Worm (Caenorhabditis elegans): ENCODE measurements around the gene R09E10.2.
A peak's percentile ranks its signal among the peaks of the same experiment; 100 is the strongest.

Gene R09E10.2

ce11 chrIV:10349871-10350640 lies 32.0 kb upstream of the R09E10.2 start, which contains the start of the genes unc-43 and Y43C5B.3:
unc-43 (minus strand) TSS chrIV:10350217.
Y43C5B.3 (plus strand) TSS chrIV:10350590.
- TF ChIP-seq C34B4.2 (tag; optimal IDR thresholded peaks at IDR 0.05) (no peak), nhr-71 (tag; optimal IDR thresholded peaks at IDR 0.05) (peak; percentile 3), sup-37 (GFP tag; optimal IDR thresholded peaks at IDR 0.05) (no peak), mdl-1 (tag; optimal IDR thresholded peaks at IDR 0.05) (no peak), aly-2 (tag; optimal IDR thresholded peaks at IDR 0.05) (no peak), tlp-1 (tag; optimal IDR thresholded peaks at IDR 0.05) (no peak), lin-15B (tag; optimal IDR thresholded peaks at IDR 0.05) (no peak), zip-4 (GFP tag; optimal IDR thresholded peaks at IDR 0.05) (no peak), hlh-17 (GFP tag; optimal IDR thresholded peaks at IDR 0.05; ENCODE audit: borderline replicate concordance) (no peak), F16B12.6 (tag; optimal IDR thresholded peaks at IDR 0.05) (no peak), aha-1 (tag; optimal IDR thresholded peaks at IDR 0.05) (no peak), nhr-20 (tag; optimal IDR thresholded peaks at IDR 0.05) (peak; percentile 18), elt-3 (tag; optimal IDR thresholded peaks at IDR 0.05) (peak in 1 of 6 experiments; percentile 52), mef-2 (tag; optimal IDR thresholded peaks at IDR 0.05) (no peak), unc-98 (GFP tag; IDR thresholded peaks at IDR 0.05) (no peak), ceh-82 (tag; optimal IDR thresholded peaks at IDR 0.05) (no peak), nhr-85 (tag) (peak; percentile 83), elt-2 (tag; optimal IDR thresholded peaks at IDR 0.05) (peak; percentile 69), blmp-1 (tag; optimal IDR thresholded peaks at IDR 0.05) (peak; percentile 83), lin-39 (tag; optimal IDR thresholded peaks at IDR 0.05) (no peak), nhr-28 (tag; optimal IDR thresholded peaks at IDR 0.05) (no peak), irx-1 (tag; optimal IDR thresholded peaks at IDR 0.05) (peak; percentile 10), pax-3 (tag; optimal IDR thresholded peaks at IDR 0.05) (no peak), lin-35 (GFP tag; optimal IDR thresholded peaks at IDR 0.05) (no peak), unc-62 (GFP tag; optimal IDR thresholded peaks at IDR 0.05) (no peak), mab-9 (GFP tag; IDR thresholded peaks at IDR 0.05) (no peak), efl-1 (optimal IDR thresholded peaks at IDR 0.05) (no peak), efl-1 (GFP tag; optimal IDR thresholded peaks at IDR 0.05 in 1 of 2) (peak in 1 of 2 experiments; percentile 28), alr-1 (tag; optimal IDR thresholded peaks at IDR 0.05; ENCODE audit: borderline replicate concordance) (no peak), nhr-19 (GFP tag; conservative IDR thresholded peaks at IDR 0.05) (no peak), ceh-90 (tag; optimal IDR thresholded peaks at IDR 0.05) (no peak), ceh-63 (GFP tag; optimal IDR thresholded peaks at IDR 0.05) (no peak), dpl-1 (GFP tag; optimal IDR thresholded peaks at IDR 0.05) (no peak), snu-23 (GFP tag; optimal IDR thresholded peaks at IDR 0.05) (peak; percentile 37), grh-1 (GFP tag; IDR thresholded peaks at IDR 0.05) (peak; percentile 56)

ce11 chrIV:10347528-10347927 lies 29.4 kb upstream of the R09E10.2 start:
- peak; percentile 3 for TF ChIP-seq unc-86 (tag; optimal IDR thresholded peaks at IDR 0.05)
- TF ChIP-seq dsc-1 (tag; optimal IDR thresholded peaks at IDR 0.05): peak; percentile 20
- TF ChIP-seq efl-1 (optimal IDR thresholded peaks at IDR 0.05): no peak
- TF ChIP-seq efl-1 (GFP tag; optimal IDR thresholded peaks at IDR 0.05 in 1 of 2): peak in 1 of 2 experiments; percentile 60
- peak in 1 of 2 experiments; percentile 43 for TF ChIP-seq lsy-2 (tag; optimal IDR thresholded peaks at IDR 0.05)
- peak; percentile 70 for TF ChIP-seq lin-14 (GFP tag; optimal IDR thresholded peaks at IDR 0.05)
- no peak for TF ChIP-seq pqm-1 (tag; optimal IDR thresholded peaks at IDR 0.05)
- no peak for TF ChIP-seq Y116A8C.19 (tag; optimal IDR thresholded peaks at IDR 0.05; ENCODE audit: borderline replicate concordance)
- TF ChIP-seq pax-3 (tag; optimal IDR thresholded peaks at IDR 0.05): no peak
- TF ChIP-seq nhr-12 (tag; optimal IDR thresholded peaks at IDR 0.05): no peak
- TF ChIP-seq hpl-2 (GFP tag; optimal IDR thresholded peaks at IDR 0.05): no peak
- no peak for TF ChIP-seq swsn-7 (tag; optimal IDR thresholded peaks at IDR 0.05)

All from whole organism, L1 larva.